Fruit fly (Drosophila melanogaster): ENCODE results near the gene CG3631.
A peak's percentile ranks its signal among the peaks of the same experiment; 100 is the strongest.

Gene CG3631

dm6 chr3R:14830262-14830758 is 48.9 kb upstream of the CG3631 start:
- TF ChIP-seq Vsx1 (GFP tag; optimal IDR thresholded peaks at IDR 0.05) (no peak), Ets65A (GFP tag) (peak; percentile 88), CG18476 (GFP tag; optimal IDR thresholded peaks at IDR 0.05) (no peak), CG8478 (optimal IDR thresholded peaks at IDR 0.05) (peak; percentile 82), ewg (GFP tag; optimal IDR thresholded peaks at IDR 0.05) (peak; percentile 39), yki (optimal IDR thresholded peaks at IDR 0.05) (no peak), CG3838 (GFP tag; optimal IDR thresholded peaks at IDR 0.05) (no peak), CG9932 (GFP tag; IDR thresholded peaks at IDR 0.05) (no peak), CTCF (GFP tag; optimal IDR thresholded peaks at IDR 0.05) (peak; percentile 62), dan (GFP tag; IDR thresholded peaks at IDR 0.05) (0 out of 2 replicates have a peak, but pooled peaks have one; percentile 32), slou (GFP tag; optimal IDR thresholded peaks at IDR 0.05) (no peak), Rx (GFP tag; IDR thresholded peaks at IDR 0.05) (no peak), gcm2 (GFP tag; optimal IDR thresholded peaks at IDR 0.05) (no peak)

DNA sequence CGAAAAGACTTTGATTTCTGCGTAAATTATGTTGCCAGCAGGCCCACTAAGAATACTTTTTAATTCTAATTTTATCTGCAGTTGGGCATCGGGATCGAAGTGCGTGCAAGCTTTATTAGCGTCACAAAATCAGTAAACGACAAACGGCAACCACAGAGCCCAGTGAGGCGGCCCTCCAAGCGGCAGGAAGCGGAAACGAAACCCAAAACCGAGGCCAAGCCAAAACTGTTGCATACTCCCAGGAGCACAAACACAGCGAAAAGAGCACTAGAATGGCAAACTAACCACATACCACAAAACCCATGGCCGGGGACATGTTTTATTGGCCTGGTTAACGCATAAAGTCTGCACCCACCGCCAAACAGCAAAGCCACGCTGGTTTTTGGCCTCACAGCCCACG is 47.0 kb upstream of the CG3631 start:
- TF ChIP-seq p53 (GFP tag; optimal IDR thresholded peaks at IDR 0.05) (no peak), Ets65A (GFP tag) (peak; percentile 72), CG7271 (tag; optimal IDR thresholded peaks at IDR 0.05) (peak; percentile 36), YL-1 (GFP tag; optimal IDR thresholded peaks at IDR 0.05) (no peak), CG14965 (GFP tag; optimal IDR thresholded peaks at IDR 0.05; ENCODE audit: borderline replicate concordance) (peak; percentile 28), CG11456 (GFP tag; IDR thresholded peaks at IDR 0.05) (0 out of 3 replicates have a peak, but pooled peaks have one; percentile 40), CG17912 (GFP tag; optimal IDR thresholded peaks at IDR 0.05) (no peak), stwl (tag; optimal IDR thresholded peaks at IDR 0.05) (no peak), Hr3 (GFP tag; optimal IDR thresholded peaks at IDR 0.05) (no peak), CG34422 (GFP tag; IDR thresholded peaks at IDR 0.05) (0 out of 3 replicates have a peak, but pooled peaks have one; percentile 23), CG17359 (tag; optimal IDR thresholded peaks at IDR 0.05) (no peak), CG11398 (GFP tag; optimal IDR thresholded peaks at IDR 0.05) (no peak), CG4730 (GFP tag; IDR thresholded peaks at IDR 0.05) (0 out of 2 replicates have a peak, but pooled peaks have one; percentile 28), CG10959 (GFP tag; IDR thresholded peaks at IDR 0.05) (peak; percentile 31; the same call in 1 of the 2 replicates), CG1024 (GFP tag; IDR thresholded peaks at IDR 0.05) (no peak), zfh1 (GFP tag; IDR thresholded peaks at IDR 0.05) (0 out of 3 replicates have a peak, but pooled peaks have one; percentile 33), E2f1 (GFP tag; IDR thresholded peaks at IDR 0.05) (no peak), CTCF (GFP tag; optimal IDR thresholded peaks at IDR 0.05) (peak; percentile 44), CG2199 (GFP tag; IDR thresholded peaks at IDR 0.05) (0 out of 3 replicates have a peak, but pooled peaks have one; percentile 51), Med (GFP tag) (peak; percentile 18)

dm6 chr3R:14844743-14845142 is 34.5 kb upstream of the CG3631 start, which contains the start of gene CG3610:
Gene CG3610 (plus strand): TSS chr3R:14845043.
- TF ChIP-seq sug (tag; optimal IDR thresholded peaks at IDR 0.05): no peak
- TF ChIP-seq B-H1 (GFP tag; IDR thresholded peaks at IDR 0.05): no peak
- no peak for TF ChIP-seq CG13296 (GFP tag; optimal IDR thresholded peaks at IDR 0.05)
- no peak for TF ChIP-seq hb (GFP tag; IDR thresholded peaks at IDR 0.05; ENCODE audit: partially characterized antibody)
- no peak for TF ChIP-seq sisA (GFP tag; IDR thresholded peaks at IDR 0.05)
- TF ChIP-seq Taf1 (GFP tag; IDR thresholded peaks at IDR 0.05): no peak
- TF ChIP-seq CG43689 (GFP tag; IDR thresholded peaks at IDR 0.05): no peak
- no peak for TF ChIP-seq run (tag; optimal IDR thresholded peaks at IDR 0.05)
- no peak for TF ChIP-seq CG12744 (GFP tag; optimal IDR thresholded peaks at IDR 0.05)
- no peak for TF ChIP-seq crc (GFP tag; optimal IDR thresholded peaks at IDR 0.05)
- TF ChIP-seq D19B (GFP tag; optimal IDR thresholded peaks at IDR 0.05): no peak
- no peak for TF ChIP-seq en (GFP tag; optimal IDR thresholded peaks at IDR 0.05)
- no peak for TF ChIP-seq slou (GFP tag; optimal IDR thresholded peaks at IDR 0.05)
- no peak for TF ChIP-seq gsb-n (tag; optimal IDR thresholded peaks at IDR 0.05)
- no peak for TF ChIP-seq CG8388 (GFP tag; optimal IDR thresholded peaks at IDR 0.05)
